Fruit fly (Drosophila melanogaster) whole organism, embryonic: ENCODE data around the gene simj.

Experiments
- BtbVII ChIP-seq: fragments of 200-800 bp; sonication (Bioruptor generic); optimal IDR thresholded peaks from 3 replicates; lab custom pipeline; 2017; ENCODE audit warnings: missing biosample characterization, mild to moderate bottlenecking, missing genetic modification characterization
- CG10267 ChIP-seq: fragments of 200-800 bp; sonication (Bioruptor generic); optimal IDR thresholded peaks from 2 replicates; lab custom pipeline; 2018; ENCODE audit warnings: missing biosample characterization, mild to moderate bottlenecking, missing genetic modification characterization, moderate library complexity
- CG11560 ChIP-seq: fragments of 200-800 bp; sonication (Bioruptor generic); IDR thresholded peaks from 3 replicates; pipeline ENCODE4 v1.3.6; 2022; ENCODE audit warnings: missing biosample characterization, missing genetic modification characterization
- CG1233 ChIP-seq: fragments of 200-800 bp; sonication (Bioruptor generic); optimal IDR thresholded peaks from 4 replicates; lab custom pipeline; 2018; ENCODE audit warnings: missing biosample characterization, mild to moderate bottlenecking, missing genetic modification characterization
- CG12659 ChIP-seq: fragments of 200-800 bp; sonication (Bioruptor generic); optimal IDR thresholded peaks from 3 replicates; lab custom pipeline; 2017; ENCODE audit warnings: mild to moderate bottlenecking, missing biosample characterization, missing genetic modification reagents, missing genetic modification characterization
- CG14050 ChIP-seq: fragments of 200-800 bp; sonication (Bioruptor generic); IDR thresholded peaks from 3 replicates; pipeline ENCODE4 v1.3.6; 2022; ENCODE audit warnings: missing biosample characterization, missing genetic modification characterization
- CG14441 ChIP-seq: fragments of 200-800 bp; sonication (Bioruptor generic); IDR thresholded peaks from 2 replicates; pipeline ENCODE4 v1.3.6; 2022; ENCODE audit warnings: missing biosample characterization, missing genetic modification characterization
- CG14965 ChIP-seq: fragments of 200-800 bp; sonication (Bioruptor generic); optimal IDR thresholded peaks from 2 replicates; lab custom pipeline; 2016; ENCODE audit warnings: missing biosample characterization, missing genetic modification characterization, borderline replicate concordance
- CG15479 ChIP-seq: fragments of 200-800 bp; sonication (Bioruptor generic); optimal IDR thresholded peaks from 3 replicates; lab custom pipeline; 2019; ENCODE audit warnings: missing biosample characterization, mild to moderate bottlenecking, missing genetic modification characterization, moderate library complexity
- CG1603 ChIP-seq: fragments of 200-800 bp; sonication (Bioruptor generic); optimal IDR thresholded peaks from 2 replicates; lab custom pipeline; 2019; ENCODE audit warnings: missing biosample characterization, mild to moderate bottlenecking, missing genetic modification characterization, moderate library complexity
- CG17186 ChIP-seq: fragments of 200-800 bp; sonication (Bioruptor generic); optimal IDR thresholded peaks from 3 replicates; lab custom pipeline; 2017; ENCODE audit warnings: missing biosample characterization, missing genetic modification reagents, missing genetic modification characterization
- CG17912 ChIP-seq: fragments of 200-800 bp; sonication (Bioruptor generic); optimal IDR thresholded peaks from 2 replicates; lab custom pipeline; 2018; ENCODE audit warnings: missing biosample characterization, mild to moderate bottlenecking, missing genetic modification characterization
- CG31388 ChIP-seq: fragments of 200-800 bp; sonication (Bioruptor generic); optimal IDR thresholded peaks from 2 replicates; lab custom pipeline; 2016; ENCODE audit warnings: missing biosample characterization, missing genetic modification characterization
- CG3407 ChIP-seq: fragments of 200-800 bp; sonication (Bioruptor generic); optimal IDR thresholded peaks from 2 replicates; lab custom pipeline; 2018; ENCODE audit warnings: missing biosample characterization, mild to moderate bottlenecking, missing genetic modification characterization
- CG4424 ChIP-seq: fragments of 200-800 bp; sonication (Bioruptor generic); optimal IDR thresholded peaks from 3 replicates; lab custom pipeline; 2016; ENCODE audit warnings: missing biosample characterization, missing genetic modification characterization
- CG6654 ChIP-seq: fragments of 200-800 bp; sonication (Bioruptor generic); optimal IDR thresholded peaks from 2 replicates; lab custom pipeline; 2017; ENCODE audit warnings: missing biosample characterization, mild to moderate bottlenecking, missing genetic modification characterization
- CG9609 ChIP-seq: fragments of 200-800 bp; sonication (Bioruptor generic); optimal IDR thresholded peaks from 3 replicates; lab custom pipeline; 2016; ENCODE audit warnings: missing biosample characterization, missing genetic modification characterization
- CHES-1-like ChIP-seq: fragments of 200-800 bp; sonication (Bioruptor generic); optimal IDR thresholded peaks from 2 replicates; lab custom pipeline; 2016; ENCODE audit warnings: missing biosample characterization, missing genetic modification characterization
- Dbx ChIP-seq: fragments of 200-800 bp; sonication (Bioruptor generic); IDR thresholded peaks from 3 replicates; pipeline ENCODE4 v1.3.6; 2022; ENCODE audit warnings: missing biosample characterization, missing genetic modification characterization
- Dip3 ChIP-seq: fragments of 200-800 bp; sonication (Bioruptor generic); optimal IDR thresholded peaks from 3 replicates; lab custom pipeline; 2016; ENCODE audit warnings: missing biosample characterization, missing genetic modification characterization
- Eip74EF ChIP-seq, 2 experiments: fragments of 200-800 bp in 1 of 2; fragments of >200 bp in 1 of 2; sonication (Bioruptor generic) in 1 of 2; optimal IDR thresholded peaks; 2 replicates each; lab custom pipeline; 2017 to 2019; ENCODE audit warnings: missing biosample characterization in 2 of 2, missing genetic modification characterization in 2 of 2, mild to moderate bottlenecking in 1 of 2, moderate library complexity in 1 of 2
- Fer3 ChIP-seq: fragments of 200-800 bp; sonication (Bioruptor generic); optimal IDR thresholded peaks from 2 replicates; lab custom pipeline; 2018; ENCODE audit warnings: missing biosample characterization, mild to moderate bottlenecking, missing genetic modification characterization, moderate library complexity
- HLH3B ChIP-seq: fragments of 200-800 bp; sonication (Bioruptor generic); IDR thresholded peaks from 2 replicates; pipeline ENCODE4 v1.3.6; 2022; ENCODE audit warnings: missing biosample characterization, missing genetic modification characterization
- HLH54F ChIP-seq: fragments of 200-800 bp; sonication (Bioruptor generic); optimal IDR thresholded peaks from 3 replicates; lab custom pipeline; 2016; ENCODE audit warnings: missing biosample characterization, missing genetic modification characterization
- Kr ChIP-seq: fragments of 200-800 bp; sonication (Bioruptor generic); optimal IDR thresholded peaks from 2 replicates; lab custom pipeline; 2017; ENCODE audit warnings: missing biosample characterization, mild to moderate bottlenecking, missing genetic modification characterization
- NFAT ChIP-seq: fragments of 200-800 bp; sonication (Bioruptor generic); IDR thresholded peaks from 2 replicates; pipeline ENCODE4 v1.3.6; 2022; ENCODE audit warnings: missing biosample characterization, missing genetic modification characterization
- NK7.1 ChIP-seq: fragments of 200-800 bp; sonication (Bioruptor generic); optimal IDR thresholded peaks from 3 replicates; lab custom pipeline; 2016; ENCODE audit warnings: missing biosample characterization, missing genetic modification characterization
- NfI ChIP-seq: fragments of 200-800 bp; sonication (Bioruptor generic); optimal IDR thresholded peaks from 3 replicates; lab custom pipeline; 2018; ENCODE audit warnings: missing biosample characterization, mild to moderate bottlenecking, missing genetic modification characterization, moderate library complexity
- Scr ChIP-seq: fragments of 200-800 bp; sonication (Bioruptor generic); IDR thresholded peaks from 2 replicates; pipeline ENCODE4 v1.3.6; 2022; ENCODE audit warnings: missing biosample characterization, missing genetic modification characterization; ENCODE audit not compliant: partially characterized antibody
- Sry-β ChIP-seq: fragments of 200-800 bp; sonication (Bioruptor generic); optimal IDR thresholded peaks from 2 replicates; lab custom pipeline; 2018; ENCODE audit warnings: missing biosample characterization, mild to moderate bottlenecking, missing genetic modification characterization, moderate library complexity
- ab ChIP-seq: fragments of 200-800 bp; sonication (Bioruptor generic); optimal IDR thresholded peaks from 2 replicates; lab custom pipeline; 2016; ENCODE audit warnings: missing biosample characterization, missing genetic modification characterization
- al ChIP-seq: fragments of 200-800 bp; sonication (Bioruptor generic); IDR thresholded peaks from 2 replicates; pipeline ENCODE4 v1.3.6; 2022; ENCODE audit warnings: missing biosample characterization, missing genetic modification characterization
- btn ChIP-seq: fragments of 200-800 bp; sonication (Bioruptor generic); optimal IDR thresholded peaks from 2 replicates; lab custom pipeline; 2016; ENCODE audit warnings: missing biosample characterization, missing genetic modification characterization
- cato ChIP-seq: fragments of 200-800 bp; sonication (Bioruptor generic); optimal IDR thresholded peaks from 2 replicates; lab custom pipeline; 2016; ENCODE audit warnings: missing biosample characterization, missing genetic modification characterization, borderline replicate concordance
- ci ChIP-seq: fragments of 200-800 bp; sonication (Bioruptor generic); IDR thresholded peaks from 3 replicates; pipeline ENCODE4 v1.3.6; 2022; ENCODE audit warnings: missing biosample characterization, missing genetic modification characterization
- gsb ChIP-seq: fragments of 200-800 bp; sonication (Bioruptor generic); IDR thresholded peaks from 2 replicates; pipeline ENCODE4 v1.3.6; 2022; ENCODE audit warnings: missing biosample characterization, missing genetic modification characterization
- klu ChIP-seq: fragments of 200-800 bp; sonication (Bioruptor generic); IDR thresholded peaks from 2 replicates; pipeline ENCODE4 v1.3.6; 2022; ENCODE audit warnings: missing biosample characterization, missing genetic modification characterization
- knrl ChIP-seq: fragments of 200-800 bp; sonication (Bioruptor generic); IDR thresholded peaks from 3 replicates; pipeline ENCODE4 v1.3.6; 2022; ENCODE audit warnings: missing biosample characterization, missing genetic modification characterization; ENCODE audit not compliant: partially characterized antibody
- lola ChIP-seq, 3 experiments: fragments of >200 bp in 2 of 3; fragments of 200-800 bp in 1 of 3; sonication (Bioruptor generic) in 1 of 3; optimal IDR thresholded peaks; 2 replicates each; lab custom pipeline; 2017 to 2019; ENCODE audit warnings: missing biosample characterization in 3 of 3, missing genetic modification characterization in 3 of 3, mild to moderate bottlenecking in 1 of 3, moderate library complexity in 1 of 3
- nerfin-2 ChIP-seq: fragments of 200-800 bp; sonication (Bioruptor generic); IDR thresholded peaks from 2 replicates; pipeline ENCODE4 v1.3.6; 2022; ENCODE audit warnings: missing biosample characterization, missing genetic modification characterization; ENCODE audit not compliant: partially characterized antibody
- repo ChIP-seq: fragments of 200-800 bp; sonication (Bioruptor generic); optimal IDR thresholded peaks from 2 replicates; lab custom pipeline; 2016; ENCODE audit warnings: missing biosample characterization, missing genetic modification characterization
- scrt ChIP-seq: fragments of 200-800 bp; sonication (Bioruptor generic); optimal IDR thresholded peaks from 2 replicates; lab custom pipeline; 2018; ENCODE audit warnings: missing biosample characterization, mild to moderate bottlenecking, missing genetic modification characterization, moderate library complexity
- seq ChIP-seq: fragments of 200-800 bp; sonication (Bioruptor generic); IDR thresholded peaks from 2 replicates; pipeline ENCODE4 v1.3.6; 2022; ENCODE audit warnings: missing biosample characterization, missing genetic modification characterization
- stc ChIP-seq: fragments of 200-800 bp; sonication (Bioruptor generic); IDR thresholded peaks from 2 replicates; pipeline ENCODE4 v1.3.6; 2022; ENCODE audit warnings: missing biosample characterization, missing genetic modification characterization
- tio ChIP-seq: fragments of 200-800 bp; sonication (Bioruptor generic); optimal IDR thresholded peaks from 2 replicates; lab custom pipeline; 2017; ENCODE audit warnings: missing biosample characterization, missing genetic modification characterization, inconsistent platforms
- tll ChIP-seq, 2 experiments: fragments of 200-800 bp in 1 of 2; fragments of >200 bp in 1 of 2; sonication (Bioruptor generic) in 1 of 2; optimal IDR thresholded peaks; 2 replicates each; lab custom pipeline; 2017 to 2019; ENCODE audit warnings: missing biosample characterization in 2 of 2, missing genetic modification characterization in 2 of 2, mild to moderate bottlenecking in 1 of 2, moderate library complexity in 1 of 2
- unpg ChIP-seq: fragments of 200-800 bp; sonication (Bioruptor generic); optimal IDR thresholded peaks from 3 replicates; lab custom pipeline; 2018; ENCODE audit warnings: missing biosample characterization, mild to moderate bottlenecking, missing genetic modification characterization, moderate library complexity
- zfh2 ChIP-seq: fragments of 200-800 bp; sonication (Bioruptor generic); optimal IDR thresholded peaks from 2 replicates; lab custom pipeline; 2016; ENCODE audit warnings: missing biosample characterization, missing genetic modification characterization

The simj gene

dm6 chr3L:10656451-10657198 is 7.9 kb upstream of the simj start (continued):
- TF ChIP-seq CG9609 (GFP tag; lab: Kevin White, UChicago), result no peak
- peak; percentile 72 for TF ChIP-seq CG1603 (tag; lab: Kevin White, UChicago)
- TF ChIP-seq repo (GFP tag; lab: Kevin White, UChicago), result peak; percentile 11
- peak; percentile 55 for TF ChIP-seq tio (GFP tag; lab: Kevin White, UChicago)
- TF ChIP-seq ci (GFP tag; lab: Robert Waterston, UW), result peak; percentile 84
- TF ChIP-seq NFAT (GFP tag; lab: Robert Waterston, UW), result no peak
- peak; percentile 52 for TF ChIP-seq cato (GFP tag; lab: Kevin White, UChicago)
- no peak for TF ChIP-seq tll (GFP tag; optimal IDR thresholded peaks at IDR 0.05; lab: Kevin White, UChicago)
- TF ChIP-seq nerfin-2 (GFP tag; lab: Robert Waterston, UW), result no peak
- no peak for TF ChIP-seq klu
- peak; percentile 80 for TF ChIP-seq CG3407
- TF ChIP-seq ab (GFP tag; lab: Kevin White, UChicago), result no peak
- peak; percentile 20; the same call in 1 of the 2 replicates for TF ChIP-seq CG14441 (GFP tag; lab: Robert Waterston, UW)
- TF ChIP-seq CG15479, result no peak
- no peak for TF ChIP-seq CG11560 (tag; lab: Robert Waterston, UW)
- peak; percentile 69 for TF ChIP-seq unpg
- TF ChIP-seq Scr (GFP tag; lab: Robert Waterston, UW), result no peak
- peak; percentile 3 for TF ChIP-seq CG10267 (tag; lab: Kevin White, UChicago)
- TF ChIP-seq gsb, result no peak
- peak; percentile 12 for TF ChIP-seq Dip3
- peak; percentile 64; the same call in 1 of the 2 replicates for TF ChIP-seq seq (GFP tag; lab: Robert Waterston, UW)
- no peak for TF ChIP-seq knrl
- TF ChIP-seq Sry-β (GFP tag; lab: Kevin White, UChicago), result peak; percentile 26
- TF ChIP-seq Kr (GFP tag; lab: Kevin White, UChicago), result peak; percentile 30
- TF ChIP-seq Eip74EF (GFP tag; optimal IDR thresholded peaks at IDR 0.05; lab: Kevin White, UChicago), result peak in 1 of 2 experiments; percentile 61
- no peak for TF ChIP-seq zfh2 (GFP tag; lab: Kevin White, UChicago)
- TF ChIP-seq CG6654 (GFP tag; lab: Kevin White, UChicago), result no peak
- peak; percentile 51; the same call in 1 of the 2 replicates for TF ChIP-seq stc (GFP tag; lab: Robert Waterston, UW)
- TF ChIP-seq CG17186 (GFP tag; lab: Kevin White, UChicago), result no peak
- TF ChIP-seq Dbx, result peak; percentile 51; the same call in 1 of the 3 replicates
- TF ChIP-seq BtbVII (GFP tag; lab: Kevin White, UChicago), result peak; percentile 73
- TF ChIP-seq CHES-1-like (GFP tag; lab: Kevin White, UChicago), result peak; percentile 49
- TF ChIP-seq HLH3B (GFP tag; lab: Robert Waterston, UW), result peak; percentile 39; the same call in 1 of the 2 replicates
- peak; percentile 62 for TF ChIP-seq scrt (GFP tag; lab: Kevin White, UChicago)
- peak; percentile 60 for TF ChIP-seq CG4424 (GFP tag; lab: Kevin White, UChicago)
- peak; percentile 83 for TF ChIP-seq CG1233 (GFP tag; lab: Kevin White, UChicago)
- TF ChIP-seq HLH54F (GFP tag; lab: Kevin White, UChicago), result peak; percentile 2
- TF ChIP-seq NfI (GFP tag; lab: Kevin White, UChicago), result peak; percentile 48
- peak; percentile 59 for TF ChIP-seq CG14965 (GFP tag; lab: Kevin White, UChicago)
- peak; percentile 47 for TF ChIP-seq CG12659 (GFP tag; lab: Kevin White, UChicago)
- peak; percentile 43 for TF ChIP-seq btn
- no peak for TF ChIP-seq al (GFP tag; lab: Robert Waterston, UW)
- TF ChIP-seq lola (GFP tag; optimal IDR thresholded peaks at IDR 0.05; lab: Kevin White, UChicago), result peak in 1 of 3 experiments; percentile 4
- TF ChIP-seq CG17912, result peak; percentile 72
- no peak for TF ChIP-seq CG14050 (GFP tag; lab: Robert Waterston, UW)
- peak; percentile 70 for TF ChIP-seq NK7.1 (GFP tag; lab: Kevin White, UChicago)
- no peak for TF ChIP-seq CG31388 (GFP tag; lab: Kevin White, UChicago)
- TF ChIP-seq Fer3 (tag; lab: Kevin White, UChicago), result peak; percentile 75
